Fruit fly (Drosophila melanogaster): Measurements from ENCODE around the gene CG5854.

dm6 chr3R:23958091-23958838, 24.6 kb downstream of the CG5854 start, which contains the start of the genes GluProRS and AP-1sigma:
- TF ChIP-seq usp (GFP tag; optimal IDR thresholded peaks at IDR 0.05) (no peak), h (GFP tag; optimal IDR thresholded peaks at IDR 0.05) (peak; percentile 92), lola (GFP tag; optimal IDR thresholded peaks at IDR 0.05) (no peak), rgr (GFP tag; optimal IDR thresholded peaks at IDR 0.05) (peak; percentile 90), psq (GFP tag; optimal IDR thresholded peaks at IDR 0.05) (peak; percentile 82), woc (GFP tag; optimal IDR thresholded peaks at IDR 0.05) (peak; percentile 87), OdsH (GFP tag; optimal IDR thresholded peaks at IDR 0.05) (peak; percentile 86), Sp1 (GFP tag; optimal IDR thresholded peaks at IDR 0.05) (peak; percentile 85)

Data from whole organism, wandering third instar larva.